Fruit fly (Drosophila melanogaster) whole organism, embryonic: ENCODE results near the gene Cpr30F.

Source experiments
- CG10147 ChIP-seq: fragments of 200-800 bp; sonication (Bioruptor generic); optimal IDR thresholded peaks from 2 replicates; lab custom pipeline; 2019; ENCODE audit warnings: missing biosample characterization, mild to moderate bottlenecking, missing genetic modification characterization, moderate library complexity
- CG10654 ChIP-seq: fragments of 200-800 bp; sonication (Bioruptor generic); optimal IDR thresholded peaks from 2 replicates; lab custom pipeline; 2016; ENCODE audit warnings: missing biosample characterization, missing genetic modification characterization
- CG13123 ChIP-seq: fragments of 200-800 bp; sonication (Bioruptor generic); optimal IDR thresholded peaks from 2 replicates; lab custom pipeline; 2016; ENCODE audit warnings: missing biosample characterization, missing genetic modification characterization
- CG13296 ChIP-seq: fragments of 200-800 bp; sonication (Bioruptor generic); optimal IDR thresholded peaks from 3 replicates; lab custom pipeline; 2018; ENCODE audit warnings: missing biosample characterization, mild to moderate bottlenecking, missing genetic modification characterization
- CG1602 ChIP-seq: fragments of 200-800 bp; sonication (Bioruptor generic); optimal IDR thresholded peaks from 3 replicates; lab custom pipeline; 2016; ENCODE audit warnings: missing biosample characterization, missing genetic modification characterization
- CG1603 ChIP-seq: fragments of 200-800 bp; sonication (Bioruptor generic); optimal IDR thresholded peaks from 2 replicates; lab custom pipeline; 2019; ENCODE audit warnings: missing biosample characterization, mild to moderate bottlenecking, missing genetic modification characterization, moderate library complexity
- CG1647 ChIP-seq: fragments of 200-800 bp; sonication (Bioruptor generic); optimal IDR thresholded peaks from 3 replicates; lab custom pipeline; 2016; ENCODE audit warnings: missing biosample characterization, missing genetic modification characterization
- CG17568 ChIP-seq: fragments of 200-800 bp; sonication (Bioruptor generic); optimal IDR thresholded peaks from 2 replicates; lab custom pipeline; 2018; ENCODE audit warnings: missing biosample characterization, mild to moderate bottlenecking, missing genetic modification characterization, moderate library complexity
- CG17802 ChIP-seq: fragments of 200-800 bp; sonication (Bioruptor generic); optimal IDR thresholded peaks from 2 replicates; lab custom pipeline; 2018; ENCODE audit warnings: missing biosample characterization, mild to moderate bottlenecking, missing genetic modification characterization, moderate library complexity
- CG33213 ChIP-seq: fragments of 200-800 bp; sonication (Bioruptor generic); optimal IDR thresholded peaks from 3 replicates; lab custom pipeline; 2016; ENCODE audit warnings: missing biosample characterization, missing genetic modification characterization
- CG33557 ChIP-seq: fragments of 200-800 bp; sonication (Bioruptor generic); optimal IDR thresholded peaks from 2 replicates; lab custom pipeline; 2019; ENCODE audit warnings: missing biosample characterization, mild to moderate bottlenecking, missing genetic modification characterization, moderate library complexity
- CG6765 ChIP-seq: fragments of 200-800 bp; sonication (Bioruptor generic); optimal IDR thresholded peaks from 3 replicates; lab custom pipeline; 2017; ENCODE audit warnings: missing biosample characterization, mild to moderate bottlenecking, missing genetic modification characterization
- CG7963 ChIP-seq: fragments of 200-800 bp; sonication (Bioruptor generic); IDR thresholded peaks from 3 replicates; pipeline ENCODE4 v1.3.6; 2022; ENCODE audit warnings: missing biosample characterization, missing genetic modification characterization; ENCODE audit not compliant: partially characterized antibody
- CG8388 ChIP-seq: fragments of 200-800 bp; sonication (Bioruptor generic); optimal IDR thresholded peaks from 2 replicates; lab custom pipeline; 2019; ENCODE audit warnings: missing biosample characterization, mild to moderate bottlenecking, missing genetic modification characterization, moderate library complexity
- CG8765 ChIP-seq: fragments of 200-800 bp; sonication (Bioruptor generic); IDR thresholded peaks from 2 replicates; pipeline ENCODE4 v1.3.6; 2022; ENCODE audit warnings: missing biosample characterization, missing genetic modification characterization
- CG9727 ChIP-seq: fragments of 200-800 bp; sonication (Bioruptor generic); optimal IDR thresholded peaks from 3 replicates; lab custom pipeline; 2017; ENCODE audit warnings: missing biosample characterization, mild to moderate bottlenecking, missing genetic modification characterization
- CG9817 ChIP-seq: fragments of 200-800 bp; sonication (Bioruptor generic); optimal IDR thresholded peaks from 2 replicates; lab custom pipeline; 2018; ENCODE audit warnings: missing biosample characterization, mild to moderate bottlenecking, missing genetic modification characterization, moderate library complexity
- CHES-1-like ChIP-seq: fragments of 200-800 bp; sonication (Bioruptor generic); optimal IDR thresholded peaks from 2 replicates; lab custom pipeline; 2016; ENCODE audit warnings: missing biosample characterization, missing genetic modification characterization
- Deaf1 ChIP-seq: fragments of 200-800 bp; optimal IDR thresholded peaks from 3 replicates; lab custom pipeline; 2019; ENCODE audit warnings: missing biosample characterization, mild to moderate bottlenecking, missing genetic modification characterization, moderate library complexity
- Drgx ChIP-seq: fragments of 200-800 bp; sonication (Bioruptor generic); IDR thresholded peaks from 2 replicates; pipeline ENCODE4 v1.3.6; 2022; ENCODE audit warnings: missing biosample characterization, missing genetic modification characterization
- Gug ChIP-seq: fragments of 200-800 bp; sonication (Bioruptor generic); IDR thresholded peaks from 4 replicates; pipeline ENCODE4 v1.3.6; 2022; ENCODE audit warnings: missing biosample characterization, missing genetic modification characterization
- HmgD ChIP-seq: fragments of 200-800 bp; sonication (Bioruptor generic); optimal IDR thresholded peaks from 3 replicates; lab custom pipeline; 2016; ENCODE audit warnings: missing biosample characterization, missing genetic modification characterization
- Hsf ChIP-seq: fragments of 200-800 bp; sonication (Bioruptor generic); optimal IDR thresholded peaks from 3 replicates; lab custom pipeline; 2016; ENCODE audit warnings: missing biosample characterization, missing genetic modification characterization
- NFAT ChIP-seq: fragments of 200-800 bp; sonication (Bioruptor generic); IDR thresholded peaks from 2 replicates; pipeline ENCODE4 v1.3.6; 2022; ENCODE audit warnings: missing biosample characterization, missing genetic modification characterization
- Pdp1 ChIP-seq, 2 experiments: fragments of 200-800 bp; sonication (Bioruptor generic); optimal IDR thresholded peaks; 3 replicates each; lab custom pipeline; 2016; ENCODE audit warnings: missing biosample characterization in 2 of 2, missing genetic modification characterization in 2 of 2, mild to moderate bottlenecking in 1 of 2, moderate library complexity in 1 of 2
- Rx ChIP-seq: fragments of 200-800 bp; sonication (Bioruptor generic); IDR thresholded peaks from 2 replicates; pipeline ENCODE4 v1.3.6; 2022; ENCODE audit warnings: missing biosample characterization, missing genetic modification characterization
- Sox102F ChIP-seq: fragments of 200-800 bp; sonication (Bioruptor generic); optimal IDR thresholded peaks from 2 replicates; lab custom pipeline; 2018; ENCODE audit warnings: missing biosample characterization, mild to moderate bottlenecking, missing genetic modification characterization, moderate library complexity
- Spps ChIP-seq: fragments of 200-800 bp; sonication (Bioruptor generic); optimal IDR thresholded peaks from 2 replicates; lab custom pipeline; 2018; ENCODE audit warnings: missing biosample characterization, mild to moderate bottlenecking, missing genetic modification characterization
- Trl ChIP-seq, 3 experiments: fragments of >200 bp in 2 of 3; fragments of 200-800 bp in 1 of 3; sonication (Bioruptor generic) in 1 of 3; optimal IDR thresholded peaks; 2 replicates in 1 of 3; 3 replicates in 2 of 3; lab custom pipeline; 2016 to 2017; ENCODE audit warnings: missing biosample characterization in 1 of 3, missing genetic modification characterization in 1 of 3
- Xrp1 ChIP-seq: fragments of 200-800 bp; sonication (Bioruptor generic); IDR thresholded peaks from 2 replicates; pipeline ENCODE4 v1.3.6; 2022; ENCODE audit warnings: missing biosample characterization, missing genetic modification characterization
- ash1 ChIP-seq: fragments of 200-800 bp; sonication (Bioruptor generic); optimal IDR thresholded peaks from 2 replicates; lab custom pipeline; 2018; ENCODE audit warnings: missing biosample characterization, mild to moderate bottlenecking, missing genetic modification characterization
- bowl ChIP-seq: fragments of 200-800 bp; sonication (Bioruptor generic); IDR thresholded peaks from 2 replicates; pipeline ENCODE4 v1.3.6; 2022; ENCODE audit warnings: missing biosample characterization, missing genetic modification characterization
- chif ChIP-seq, 2 experiments: fragments of 200-800 bp; sonication (Bioruptor generic); optimal IDR thresholded peaks; 3 replicates each; lab custom pipeline; 2016; ENCODE audit warnings: missing biosample characterization in 2 of 2, missing genetic modification characterization in 2 of 2
- dm ChIP-seq: fragments of 200-800 bp; sonication (Bioruptor generic); optimal IDR thresholded peaks from 3 replicates; lab custom pipeline; 2016; ENCODE audit warnings: missing biosample characterization, missing genetic modification characterization
- dmrt11E ChIP-seq: fragments of 200-800 bp; sonication (Bioruptor generic); optimal IDR thresholded peaks from 3 replicates; lab custom pipeline; 2018; ENCODE audit warnings: missing biosample characterization, mild to moderate bottlenecking, missing genetic modification characterization, moderate library complexity
- en ChIP-seq: fragments of 200-800 bp; sonication (Bioruptor generic); optimal IDR thresholded peaks from 2 replicates; lab custom pipeline; 2016; ENCODE audit warnings: missing biosample characterization, missing genetic modification characterization
- h ChIP-seq: fragments of >200 bp; optimal IDR thresholded peaks from 2 replicates; lab custom pipeline; 2017
- kay ChIP-seq: fragments of 200-800 bp; sonication (Bioruptor generic); optimal IDR thresholded peaks from 2 replicates; lab custom pipeline; 2016; ENCODE audit warnings: missing biosample characterization, missing genetic modification characterization
- lilli ChIP-seq: fragments of 200-800 bp; sonication (Bioruptor generic); optimal IDR thresholded peaks from 3 replicates; lab custom pipeline; 2016; ENCODE audit warnings: missing biosample characterization, missing genetic modification characterization
- repo ChIP-seq: fragments of 200-800 bp; sonication (Bioruptor generic); optimal IDR thresholded peaks from 2 replicates; lab custom pipeline; 2016; ENCODE audit warnings: missing biosample characterization, missing genetic modification characterization
- ro ChIP-seq: fragments of 200-800 bp; sonication (Bioruptor generic); IDR thresholded peaks from 2 replicates; pipeline ENCODE4 v1.3.6; 2022; ENCODE audit warnings: missing biosample characterization, missing genetic modification characterization
- sim ChIP-seq: fragments of 200-800 bp; sonication (Bioruptor generic); IDR thresholded peaks from 2 replicates; pipeline ENCODE4 v1.3.6; 2022; ENCODE audit warnings: missing biosample characterization, missing genetic modification characterization
- so ChIP-seq: fragments of 200-800 bp; sonication (Bioruptor generic); IDR thresholded peaks from 3 replicates; pipeline ENCODE4 v1.3.6; 2022; ENCODE audit warnings: missing biosample characterization, missing genetic modification characterization
- tll ChIP-seq, 2 experiments: fragments of 200-800 bp in 1 of 2; fragments of >200 bp in 1 of 2; sonication (Bioruptor generic) in 1 of 2; optimal IDR thresholded peaks; 2 replicates each; lab custom pipeline; 2017 to 2019; ENCODE audit warnings: missing biosample characterization in 2 of 2, missing genetic modification characterization in 2 of 2, mild to moderate bottlenecking in 1 of 2, moderate library complexity in 1 of 2
- tup ChIP-seq: fragments of 200-800 bp; sonication (Bioruptor generic); optimal IDR thresholded peaks from 2 replicates; lab custom pipeline; 2016; ENCODE audit warnings: missing biosample characterization, mild to moderate bottlenecking, missing genetic modification characterization, moderate library complexity
- vfl ChIP-seq: fragments of 200-800 bp; sonication (Bioruptor generic); optimal IDR thresholded peaks from 2 replicates; lab custom pipeline; 2016; ENCODE audit warnings: missing biosample characterization, missing genetic modification characterization
- yki ChIP-seq: fragments of >200 bp; optimal IDR thresholded peaks from 3 replicates; lab custom pipeline; 2018
- zen ChIP-seq: fragments of 200-800 bp; sonication (Bioruptor generic); optimal IDR thresholded peaks from 3 replicates; lab custom pipeline; 2018; ENCODE audit warnings: missing biosample characterization, mild to moderate bottlenecking, missing genetic modification characterization, moderate library complexity
- zf30C ChIP-seq: fragments of 200-800 bp; sonication (Bioruptor generic); optimal IDR thresholded peaks from 3 replicates; lab custom pipeline; 2018; ENCODE audit warnings: missing biosample characterization, mild to moderate bottlenecking, missing genetic modification characterization

Cpr30F gene

dm6 chr2L:9915011-9915850 is 17.7 kb downstream of the Cpr30F start, which contains the start of gene yip2 (continued):
- no peak for TF ChIP-seq CG10654
- no peak for TF ChIP-seq tup
- no peak for TF ChIP-seq CG7963 (GFP tag; lab: Robert Waterston, UW)
- TF ChIP-seq CG17568 (GFP tag; lab: Kevin White, UChicago) = peak; percentile 55
- TF ChIP-seq CG17802 = no peak
- peak; percentile 62 for TF ChIP-seq Hsf (GFP tag; lab: Kevin White, UChicago)
- peak; percentile 95 for TF ChIP-seq Drgx (GFP tag; lab: Robert Waterston, UW)
- no peak for TF ChIP-seq dmrt11E
- no peak for TF ChIP-seq CG1602 (GFP tag; lab: Kevin White, UChicago)
- TF ChIP-seq CG33557 (GFP tag; lab: Kevin White, UChicago) = no peak
- TF ChIP-seq yki (lab: Kevin White, UChicago) = no peak
- no peak for TF ChIP-seq h
- peak; percentile 72 for TF ChIP-seq CG6765 (GFP tag; lab: Kevin White, UChicago)
- no peak for TF ChIP-seq CG1647 (GFP tag; lab: Kevin White, UChicago)
- peak; percentile 65 for TF ChIP-seq CHES-1-like (GFP tag; lab: Kevin White, UChicago)
- TF ChIP-seq CG9727 = peak; percentile 39
- TF ChIP-seq lilli (GFP tag; lab: Kevin White, UChicago) = peak; percentile 69
- peak; percentile 49 for TF ChIP-seq Deaf1
- no peak for TF ChIP-seq ash1
- no peak for TF ChIP-seq dm (GFP tag; lab: Kevin White, UChicago)
- TF ChIP-seq en (GFP tag; lab: Kevin White, UChicago) = no peak
- TF ChIP-seq CG13123 (GFP tag; lab: Kevin White, UChicago) = no peak
- no peak for TF ChIP-seq Spps (tag; lab: Kevin White, UChicago)
- no peak for TF ChIP-seq HmgD (GFP tag; lab: Kevin White, UChicago)
- TF ChIP-seq vfl (GFP tag; lab: Kevin White, UChicago) = peak; percentile 44
- TF ChIP-seq CG13296 = peak; percentile 89
- no peak for TF ChIP-seq CG33213 (GFP tag; lab: Kevin White, UChicago)
- peak; percentile 74 for TF ChIP-seq Sox102F (GFP tag; lab: Kevin White, UChicago)
- peak in 1 of 2 experiments; percentile 28 for TF ChIP-seq chif (GFP tag; optimal IDR thresholded peaks at IDR 0.05; lab: Kevin White, UChicago)
- TF ChIP-seq sim (GFP tag; lab: Robert Waterston, UW) = no peak
- no peak for TF ChIP-seq ro (GFP tag; lab: Robert Waterston, UW)
- no peak for TF ChIP-seq CG8765 (GFP tag; lab: Robert Waterston, UW)
- no peak; the same call in 1 of the 2 replicates for TF ChIP-seq bowl (GFP tag; lab: Robert Waterston, UW)
- peak; percentile 28; the same call in 1 of the 4 replicates for TF ChIP-seq Gug (GFP tag; lab: Robert Waterston, UW)
- TF ChIP-seq NFAT (GFP tag; lab: Robert Waterston, UW) = peak; percentile 60; the same call in 1 of the 2 replicates
- TF ChIP-seq so (GFP tag; lab: Robert Waterston, UW) = peak; percentile 80; the same call in 2 of the 3 replicates
- TF ChIP-seq tll (GFP tag; optimal IDR thresholded peaks at IDR 0.05; lab: Kevin White, UChicago) = no peak
- peak; percentile 53 for TF ChIP-seq CG1603 (tag; lab: Kevin White, UChicago)
- peak; percentile 88 for TF ChIP-seq zf30C
- TF ChIP-seq CG9817 (tag; lab: Kevin White, UChicago) = peak; percentile 39
- TF ChIP-seq zen (tag; lab: Kevin White, UChicago) = no peak
- peak; percentile 45 to 47 for TF ChIP-seq Pdp1 (GFP tag; optimal IDR thresholded peaks at IDR 0.05; lab: Kevin White, UChicago)
- peak; percentile 74 for TF ChIP-seq kay
- peak in 1 of 2 experiments; percentile 18 for TF ChIP-seq Trl (optimal IDR thresholded peaks at IDR 0.05; lab: Kevin White, UChicago)
- peak; percentile 59 for TF ChIP-seq Trl (GFP tag; optimal IDR thresholded peaks at IDR 0.05; lab: Kevin White, UChicago)
- peak; percentile 19 for TF ChIP-seq CG10147 (GFP tag; lab: Kevin White, UChicago)
- TF ChIP-seq Rx (GFP tag; lab: Robert Waterston, UW) = no peak
- no peak for TF ChIP-seq repo (GFP tag; lab: Kevin White, UChicago)
- peak; percentile 53; the same call in 1 of the 2 replicates for TF ChIP-seq Xrp1
- TF ChIP-seq CG8388 (GFP tag; lab: Kevin White, UChicago) = peak; percentile 52
